Fruit fly (Drosophila melanogaster) whole organism, embryonic: ENCODE measurements around the gene Pex11c.

ENCODE experiments used
- Bgb ChIP-seq: fragments of 200-800 bp; sonication (Bioruptor generic); IDR thresholded peaks from 2 replicates; pipeline ENCODE4 v1.3.6; 2022; ENCODE audit warnings: missing biosample characterization, missing genetic modification characterization; ENCODE audit not compliant: partially characterized antibody
- CG10431 ChIP-seq: fragments of 200-800 bp; sonication (Bioruptor generic); optimal IDR thresholded peaks from 3 replicates; lab custom pipeline; 2018; ENCODE audit warnings: missing biosample characterization, mild to moderate bottlenecking, missing genetic modification characterization
- CG10543 ChIP-seq: fragments of 200-800 bp; sonication (Bioruptor generic); optimal IDR thresholded peaks from 3 replicates; lab custom pipeline; 2017; ENCODE audit warnings: missing biosample characterization, mild to moderate bottlenecking, missing genetic modification characterization, moderate library complexity
- CG11093 ChIP-seq: fragments of 200-800 bp; sonication (Bioruptor generic); IDR thresholded peaks from 3 replicates; pipeline ENCODE4 v1.3.6; 2022; ENCODE audit warnings: missing biosample characterization, missing genetic modification characterization
- CG11504 ChIP-seq: fragments of 200-800 bp; sonication (Bioruptor generic); optimal IDR thresholded peaks from 3 replicates; lab custom pipeline; 2019; ENCODE audit warnings: missing biosample characterization, mild to moderate bottlenecking, missing genetic modification characterization, moderate library complexity
- CG11723 ChIP-seq: fragments of 200-800 bp; sonication (Bioruptor generic); optimal IDR thresholded peaks from 2 replicates; lab custom pipeline; 2017; ENCODE audit warnings: missing biosample characterization, mild to moderate bottlenecking, missing genetic modification characterization
- CG12071 ChIP-seq: fragments of 200-800 bp; sonication (Bioruptor generic); optimal IDR thresholded peaks from 3 replicates; lab custom pipeline; 2018; ENCODE audit warnings: missing biosample characterization, mild to moderate bottlenecking, missing genetic modification characterization
- CG12155 ChIP-seq: fragments of 200-800 bp; sonication (Bioruptor generic); optimal IDR thresholded peaks from 3 replicates; lab custom pipeline; 2016; ENCODE audit warnings: missing biosample characterization, missing genetic modification characterization
- CG13894 ChIP-seq: fragments of 200-800 bp; sonication (Bioruptor generic); optimal IDR thresholded peaks from 3 replicates; lab custom pipeline; 2018; ENCODE audit warnings: missing biosample characterization, mild to moderate bottlenecking, missing genetic modification characterization, moderate library complexity
- CG15514 ChIP-seq: fragments of 200-800 bp; sonication (Bioruptor generic); optimal IDR thresholded peaks from 3 replicates; lab custom pipeline; 2017; ENCODE audit warnings: missing biosample characterization, missing genetic modification characterization, mild to moderate bottlenecking, moderate library complexity, missing genetic modification reagents
- CG16779 ChIP-seq: fragments of 200-800 bp; sonication (Bioruptor generic); IDR thresholded peaks from 2 replicates; pipeline ENCODE4 v1.3.6; 2022; ENCODE audit warnings: missing biosample characterization, missing genetic modification characterization
- CG2712 ChIP-seq: fragments of 200-800 bp; optimal IDR thresholded peaks from 3 replicates; lab custom pipeline; 2019; ENCODE audit warnings: missing biosample characterization, mild to moderate bottlenecking, missing genetic modification characterization, moderate library complexity
- CG30403 ChIP-seq: fragments of 200-800 bp; sonication (Bioruptor generic); optimal IDR thresholded peaks from 3 replicates; lab custom pipeline; 2016; ENCODE audit warnings: missing biosample characterization, missing genetic modification characterization
- CG3995 ChIP-seq: fragments of 200-800 bp; sonication (Bioruptor generic); optimal IDR thresholded peaks from 3 replicates; lab custom pipeline; 2016; ENCODE audit warnings: missing biosample characterization, missing genetic modification characterization
- CG7271 ChIP-seq: fragments of 200-800 bp; sonication (Bioruptor generic); optimal IDR thresholded peaks from 2 replicates; lab custom pipeline; 2018; ENCODE audit warnings: missing biosample characterization, mild to moderate bottlenecking, missing genetic modification characterization, moderate library complexity
- CG7786 ChIP-seq: fragments of 200-800 bp; sonication (Bioruptor generic); optimal IDR thresholded peaks from 2 replicates; lab custom pipeline; 2016; ENCODE audit warnings: missing biosample characterization, missing genetic modification characterization
- CG8089 ChIP-seq: fragments of 200-800 bp; sonication (Bioruptor generic); optimal IDR thresholded peaks from 3 replicates; lab custom pipeline; 2016; ENCODE audit warnings: missing biosample characterization, missing genetic modification characterization
- CG8924 ChIP-seq: fragments of 200-800 bp; optimal IDR thresholded peaks from 3 replicates; lab custom pipeline; 2019; ENCODE audit warnings: missing biosample characterization, mild to moderate bottlenecking, missing genetic modification characterization, moderate library complexity
- CG9932 ChIP-seq: fragments of 200-800 bp; sonication (Bioruptor generic); IDR thresholded peaks from 2 replicates; pipeline ENCODE4 v1.3.6; 2022; ENCODE audit warnings: missing biosample characterization, missing genetic modification characterization
- Chrac-16 ChIP-seq: fragments of 200-800 bp; sonication (Bioruptor generic); optimal IDR thresholded peaks from 3 replicates; lab custom pipeline; 2016; ENCODE audit warnings: missing biosample characterization, missing genetic modification characterization
- Dip2 ChIP-seq: fragments of 200-800 bp; sonication (Bioruptor generic); IDR thresholded peaks from 2 replicates; pipeline ENCODE4 v1.3.6; 2022; ENCODE audit warnings: missing biosample characterization, missing genetic modification characterization
- Doc3 ChIP-seq: fragments of 200-800 bp; sonication (Bioruptor generic); IDR thresholded peaks from 3 replicates; pipeline ENCODE4 v1.3.6; 2022; ENCODE audit warnings: missing biosample characterization, missing genetic modification characterization; ENCODE audit not compliant: partially characterized antibody
- Fer1 ChIP-seq: fragments of 200-800 bp; sonication (Bioruptor generic); optimal IDR thresholded peaks from 2 replicates; lab custom pipeline; 2017; ENCODE audit warnings: missing biosample characterization, mild to moderate bottlenecking, missing genetic modification characterization
- GATAe ChIP-seq: fragments of 200-800 bp; sonication (Bioruptor generic); conservative IDR thresholded peaks from 2 replicates; pipeline ENCODE4 v1.3.6; 2022; ENCODE audit warnings: missing biosample characterization, missing genetic modification characterization
- MBD-R2 ChIP-seq: fragments of 200-800 bp; sonication (Bioruptor generic); IDR thresholded peaks from 2 replicates; pipeline ENCODE4 v1.3.6; 2022; ENCODE audit warnings: missing biosample characterization, missing genetic modification characterization
- Myb ChIP-seq: fragments of 200-800 bp; sonication (Bioruptor generic); optimal IDR thresholded peaks from 2 replicates; lab custom pipeline; 2016; ENCODE audit warnings: missing biosample characterization, missing genetic modification characterization
- NfI ChIP-seq: fragments of 200-800 bp; sonication (Bioruptor generic); optimal IDR thresholded peaks from 3 replicates; lab custom pipeline; 2018; ENCODE audit warnings: missing biosample characterization, mild to moderate bottlenecking, missing genetic modification characterization, moderate library complexity
- Rfx ChIP-seq: fragments of 200-800 bp; sonication (Bioruptor generic); IDR thresholded peaks from 2 replicates; pipeline ENCODE4 v1.3.6; 2022; ENCODE audit warnings: missing biosample characterization, missing genetic modification characterization
- Sox102F ChIP-seq: fragments of 200-800 bp; sonication (Bioruptor generic); optimal IDR thresholded peaks from 2 replicates; lab custom pipeline; 2018; ENCODE audit warnings: missing biosample characterization, mild to moderate bottlenecking, missing genetic modification characterization, moderate library complexity
- ara ChIP-seq: fragments of 200-800 bp; sonication (Bioruptor generic); IDR thresholded peaks from 2 replicates; pipeline ENCODE4 v1.3.6; 2022; ENCODE audit warnings: missing biosample characterization, missing genetic modification characterization
- bsh ChIP-seq, 2 experiments: fragments of 200-800 bp; sonication (Bioruptor generic); optimal IDR thresholded peaks; 2 replicates each; lab custom pipeline; 2017 to 2018; ENCODE audit warnings: mild to moderate bottlenecking in 2 of 2, missing biosample characterization in 2 of 2, missing genetic modification characterization in 2 of 2, moderate library complexity in 1 of 2
- crc ChIP-seq: fragments of 200-800 bp; sonication (Bioruptor generic); optimal IDR thresholded peaks from 2 replicates; lab custom pipeline; 2016; ENCODE audit warnings: missing biosample characterization, missing genetic modification characterization
- ems ChIP-seq: fragments of 200-800 bp; sonication (Bioruptor generic); optimal IDR thresholded peaks from 3 replicates; lab custom pipeline; 2016; ENCODE audit warnings: missing biosample characterization, missing genetic modification characterization
- hb ChIP-seq: fragments of 200-800 bp; sonication (Bioruptor generic); IDR thresholded peaks from 3 replicates; pipeline ENCODE4 v1.3.6; 2022; ENCODE audit warnings: missing biosample characterization, missing genetic modification characterization; ENCODE audit not compliant: partially characterized antibody
- her ChIP-seq: fragments of 200-800 bp; sonication (Bioruptor generic); optimal IDR thresholded peaks from 2 replicates; lab custom pipeline; 2016; ENCODE audit warnings: missing biosample characterization, missing genetic modification characterization
- hth ChIP-seq: fragments of >200 bp; optimal IDR thresholded peaks from 2 replicates; lab custom pipeline; 2017; ENCODE audit warnings: inconsistent platforms
- kah ChIP-seq: fragments of 200-800 bp; sonication (Bioruptor generic); optimal IDR thresholded peaks from 2 replicates; lab custom pipeline; 2018; ENCODE audit warnings: missing biosample characterization, mild to moderate bottlenecking, missing genetic modification characterization
- kay ChIP-seq: fragments of 200-800 bp; sonication (Bioruptor generic); optimal IDR thresholded peaks from 2 replicates; lab custom pipeline; 2016; ENCODE audit warnings: missing biosample characterization, missing genetic modification characterization
- knrl ChIP-seq: fragments of 200-800 bp; sonication (Bioruptor generic); IDR thresholded peaks from 3 replicates; pipeline ENCODE4 v1.3.6; 2022; ENCODE audit warnings: missing biosample characterization, missing genetic modification characterization; ENCODE audit not compliant: partially characterized antibody
- onecut ChIP-seq: fragments of 200-800 bp; sonication (Bioruptor generic); IDR thresholded peaks from 2 replicates; pipeline ENCODE4 v1.3.6; 2022; ENCODE audit warnings: missing biosample characterization, missing genetic modification characterization
- pb ChIP-seq: fragments of 200-800 bp; sonication (Bioruptor generic); optimal IDR thresholded peaks from 3 replicates; lab custom pipeline; 2016; ENCODE audit warnings: missing biosample characterization, missing genetic modification characterization
- pfk ChIP-seq: fragments of 200-800 bp; sonication (Bioruptor generic); optimal IDR thresholded peaks from 2 replicates; lab custom pipeline; 2018; ENCODE audit warnings: missing biosample characterization, mild to moderate bottlenecking, missing genetic modification characterization, moderate library complexity
- pzg ChIP-seq: fragments of 200-800 bp; sonication (Bioruptor generic); optimal IDR thresholded peaks from 3 replicates; lab custom pipeline; 2018; ENCODE audit warnings: missing biosample characterization, mild to moderate bottlenecking, missing genetic modification characterization, moderate library complexity
- ranshi ChIP-seq: fragments of 200-800 bp; sonication (Bioruptor generic); IDR thresholded peaks from 2 replicates; pipeline ENCODE4 v1.3.6; 2022; ENCODE audit warnings: missing biosample characterization, missing genetic modification characterization
- sima ChIP-seq: fragments of 200-800 bp; sonication (Bioruptor generic); optimal IDR thresholded peaks from 2 replicates; lab custom pipeline; 2016; ENCODE audit warnings: missing biosample characterization, missing genetic modification characterization
- unpg ChIP-seq: fragments of 200-800 bp; sonication (Bioruptor generic); optimal IDR thresholded peaks from 3 replicates; lab custom pipeline; 2018; ENCODE audit warnings: missing biosample characterization, mild to moderate bottlenecking, missing genetic modification characterization, moderate library complexity
- vvl ChIP-seq: fragments of 200-800 bp; sonication (Bioruptor generic); IDR thresholded peaks from 2 replicates; pipeline ENCODE4 v1.3.6; 2022; ENCODE audit warnings: missing biosample characterization, missing genetic modification characterization

The Pex11c gene

DNA sequence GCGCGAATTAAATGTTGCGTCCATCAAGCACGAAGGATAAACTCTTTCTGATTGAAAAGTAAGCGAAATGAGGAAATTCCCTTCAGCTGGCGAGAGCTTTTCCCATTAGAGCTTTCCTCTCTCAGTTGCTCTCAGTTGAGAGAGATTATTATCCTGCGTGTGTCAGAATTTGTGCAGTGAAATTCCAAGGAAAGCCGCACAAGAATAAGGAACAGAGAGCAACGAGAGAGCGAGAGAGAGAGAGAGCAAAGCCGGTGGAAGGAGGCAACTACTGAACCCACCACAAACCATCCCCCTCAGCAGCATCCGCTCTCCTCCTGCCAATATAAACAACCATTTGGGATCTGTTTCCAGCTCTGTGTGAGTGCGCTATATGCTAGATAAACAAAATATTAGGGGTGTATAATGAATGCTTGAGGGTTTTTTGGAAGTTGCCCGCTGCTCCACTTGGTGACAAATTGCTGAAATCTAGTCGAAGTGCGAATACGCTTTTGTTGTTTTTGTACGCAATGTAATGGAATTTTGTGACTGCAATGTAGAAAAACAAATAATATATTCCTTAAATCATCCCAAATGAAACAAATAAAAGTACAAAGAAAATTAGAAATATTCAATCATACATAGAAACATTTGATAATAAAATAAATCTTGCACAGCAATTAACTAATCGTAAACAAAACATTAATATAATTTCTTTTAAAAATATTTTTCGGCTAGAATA is 9.2 kb upstream of the Pex11c start, which contains the start of gene CG4467 (continued):
- TF ChIP-seq Fer1 (GFP tag; lab: Kevin White, UChicago): peak; percentile 29
- TF ChIP-seq CG15514: peak; percentile 10
- TF ChIP-seq hth (lab: Kevin White, UChicago): no peak
- peak; percentile 9 for TF ChIP-seq CG8924 (tag; lab: Kevin White, UChicago)
- peak; percentile 6 for TF ChIP-seq pfk
- peak; percentile 5; the same call in 1 of the 2 replicates for TF ChIP-seq Rfx (GFP tag; lab: Robert Waterston, UW)
- peak in 1 of 2 experiments; percentile 18 for TF ChIP-seq bsh (GFP tag; optimal IDR thresholded peaks at IDR 0.05; lab: Kevin White, UChicago)
- peak; percentile 5 for TF ChIP-seq CG10543
- peak; percentile 22; the same call in 1 of the 2 replicates for TF ChIP-seq onecut

DNA sequence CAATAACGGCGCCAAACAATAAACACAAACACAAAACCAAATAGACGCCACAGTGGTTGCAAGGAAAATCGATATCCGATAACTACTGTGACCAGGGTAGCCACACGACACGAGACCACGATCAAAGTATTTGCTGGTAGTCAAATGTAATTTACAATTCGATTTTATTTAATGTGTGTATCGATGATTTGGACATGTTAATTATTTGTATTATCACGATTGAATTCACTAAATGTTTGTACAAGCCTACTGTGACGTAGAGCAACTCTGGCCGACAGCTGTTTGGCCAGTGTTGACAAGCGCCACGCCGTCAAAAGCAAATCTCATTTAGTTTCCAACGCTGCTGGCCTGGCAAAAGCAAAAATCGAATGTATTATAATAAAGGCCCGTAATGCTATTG is 6.9 kb upstream of the Pex11c start, which contains the start of the genes Rad60 and EloA:
Gene Rad60, minus strand, starts transcription at position 222 of the 400 bp plus-strand sequence.
Gene EloA, plus strand, starts transcription at position 308 of the 400 bp plus-strand sequence.
- TF ChIP-seq Myb: peak; percentile 79
- peak; percentile 69; the same call in 2 of the 3 replicates for TF ChIP-seq Doc3 (GFP tag; lab: Robert Waterston, UW)
- TF ChIP-seq ems (GFP tag; lab: Kevin White, UChicago): peak; percentile 83
- peak; percentile 82 for TF ChIP-seq CG7786 (GFP tag; lab: Kevin White, UChicago)
- peak; percentile 49; the same call in 1 of the 2 replicates for TF ChIP-seq ranshi
- TF ChIP-seq crc (GFP tag; lab: Kevin White, UChicago): peak; percentile 86
- TF ChIP-seq CG10543: peak; percentile 61
- peak; percentile 58; the same call in 1 of the 3 replicates for TF ChIP-seq hb
- peak; percentile 88 for TF ChIP-seq CG30403 (GFP tag; lab: Kevin White, UChicago)
- peak; percentile 79 for TF ChIP-seq CG2712
- peak; percentile 77 for TF ChIP-seq CG9932 (GFP tag; lab: Robert Waterston, UW)
- peak; percentile 53 for TF ChIP-seq CG3995
- peak; percentile 42 for TF ChIP-seq pb (GFP tag; lab: Kevin White, UChicago)
- TF ChIP-seq CG13894 (tag; lab: Kevin White, UChicago): peak; percentile 70
- TF ChIP-seq CG12155 (GFP tag; lab: Kevin White, UChicago): peak; percentile 82
- peak; percentile 74 for TF ChIP-seq Bgb (GFP tag; lab: Robert Waterston, UW)
- TF ChIP-seq CG11723 (GFP tag; lab: Kevin White, UChicago): peak; percentile 53
- peak; percentile 99 for TF ChIP-seq MBD-R2 (GFP tag; lab: Robert Waterston, UW)
- TF ChIP-seq kah (GFP tag; lab: Kevin White, UChicago): peak; percentile 36
- peak; percentile 86 for TF ChIP-seq vvl
- TF ChIP-seq CG10431: peak; percentile 50
- 0 out of 2 replicates have a peak, but pooled peaks have one; percentile 47 for TF ChIP-seq ara (GFP tag; lab: Robert Waterston, UW)
- TF ChIP-seq GATAe (GFP tag; lab: Robert Waterston, UW): no peak
- TF ChIP-seq kay (GFP tag; lab: Kevin White, UChicago): peak; percentile 39
- TF ChIP-seq pzg (GFP tag; lab: Kevin White, UChicago): peak; percentile 89
- TF ChIP-seq Chrac-16 (GFP tag; lab: Kevin White, UChicago): peak; percentile 85
- TF ChIP-seq unpg (GFP tag; lab: Kevin White, UChicago): peak; percentile 75
- peak; percentile 83 for TF ChIP-seq her
- no peak for TF ChIP-seq CG11504 (tag; lab: Kevin White, UChicago)
- 0 out of 3 replicates have a peak, but pooled peaks have one; percentile 14 for TF ChIP-seq CG11093 (GFP tag; lab: Robert Waterston, UW)
- TF ChIP-seq sima: no peak
- TF ChIP-seq Sox102F (GFP tag; lab: Kevin White, UChicago): peak; percentile 75
- peak; percentile 54 for TF ChIP-seq CG7271
- peak; percentile 78 for TF ChIP-seq NfI (GFP tag; lab: Kevin White, UChicago)
- no peak for TF ChIP-seq Dip2 (GFP tag; lab: Robert Waterston, UW)
- peak; percentile 80 for TF ChIP-seq CG15514
- TF ChIP-seq CG8089 (GFP tag; lab: Kevin White, UChicago): peak; percentile 80
- no peak for TF ChIP-seq CG16779 (GFP tag; lab: Robert Waterston, UW)
- TF ChIP-seq CG12071: peak; percentile 57
- TF ChIP-seq knrl (GFP tag; lab: Robert Waterston, UW): peak; percentile 64
